Fruit fly (Drosophila melanogaster) whole organism, embryonic: Measurements from ENCODE around the gene polo.

Source experiments
- Atf-2 ChIP-seq: fragments of 200-800 bp; sonication (Bioruptor generic); optimal IDR thresholded peaks from 2 replicates; lab custom pipeline; 2016; ENCODE audit warnings: missing biosample characterization, missing genetic modification characterization
- Bgb ChIP-seq: fragments of 200-800 bp; sonication (Bioruptor generic); IDR thresholded peaks from 2 replicates; pipeline ENCODE4 v1.3.6; 2022; ENCODE audit warnings: missing biosample characterization, missing genetic modification characterization; ENCODE audit not compliant: partially characterized antibody
- CG13424 ChIP-seq: fragments of 200-800 bp; sonication (Bioruptor generic); optimal IDR thresholded peaks from 2 replicates; lab custom pipeline; 2019; ENCODE audit warnings: missing biosample characterization, mild to moderate bottlenecking, missing genetic modification characterization, moderate library complexity
- CG13894 ChIP-seq: fragments of 200-800 bp; sonication (Bioruptor generic); optimal IDR thresholded peaks from 3 replicates; lab custom pipeline; 2018; ENCODE audit warnings: missing biosample characterization, mild to moderate bottlenecking, missing genetic modification characterization, moderate library complexity
- CG15514 ChIP-seq: fragments of 200-800 bp; sonication (Bioruptor generic); optimal IDR thresholded peaks from 3 replicates; lab custom pipeline; 2017; ENCODE audit warnings: missing biosample characterization, missing genetic modification characterization, mild to moderate bottlenecking, moderate library complexity, missing genetic modification reagents
- CG2712 ChIP-seq: fragments of 200-800 bp; optimal IDR thresholded peaks from 3 replicates; lab custom pipeline; 2019; ENCODE audit warnings: missing biosample characterization, mild to moderate bottlenecking, missing genetic modification characterization, moderate library complexity
- CG2889 ChIP-seq: fragments of 200-800 bp; sonication (Bioruptor generic); IDR thresholded peaks from 3 replicates; pipeline ENCODE4 v1.3.6; 2022; ENCODE audit warnings: missing biosample characterization, missing genetic modification characterization
- CG3163 ChIP-seq: fragments of 200-800 bp; sonication (Bioruptor generic); optimal IDR thresholded peaks from 3 replicates; lab custom pipeline; 2016; ENCODE audit warnings: missing biosample characterization, missing genetic modification characterization
- CG34422 ChIP-seq: fragments of 200-800 bp; sonication (Bioruptor generic); IDR thresholded peaks from 3 replicates; pipeline ENCODE4 v1.3.6; 2022; ENCODE audit warnings: missing biosample characterization, missing genetic modification characterization
- CG6683 ChIP-seq: fragments of 200-800 bp; sonication (Bioruptor generic); optimal IDR thresholded peaks from 2 replicates; lab custom pipeline; 2017; ENCODE audit warnings: missing biosample characterization, mild to moderate bottlenecking, missing genetic modification characterization, missing genetic modification reagents
- CG7928 ChIP-seq: fragments of 200-800 bp; sonication (Bioruptor generic); optimal IDR thresholded peaks from 2 replicates; lab custom pipeline; 2017; ENCODE audit warnings: missing biosample characterization, mild to moderate bottlenecking, missing genetic modification characterization
- CG7963 ChIP-seq: fragments of 200-800 bp; sonication (Bioruptor generic); IDR thresholded peaks from 3 replicates; pipeline ENCODE4 v1.3.6; 2022; ENCODE audit warnings: missing biosample characterization, missing genetic modification characterization; ENCODE audit not compliant: partially characterized antibody
- Deaf1 ChIP-seq: fragments of 200-800 bp; optimal IDR thresholded peaks from 3 replicates; lab custom pipeline; 2019; ENCODE audit warnings: missing biosample characterization, mild to moderate bottlenecking, missing genetic modification characterization, moderate library complexity
- Doc3 ChIP-seq: fragments of 200-800 bp; sonication (Bioruptor generic); IDR thresholded peaks from 3 replicates; pipeline ENCODE4 v1.3.6; 2022; ENCODE audit warnings: missing biosample characterization, missing genetic modification characterization; ENCODE audit not compliant: partially characterized antibody
- Ets65A ChIP-seq: fragments of 200-800 bp; sonication (Bioruptor generic); peaks from one replicate; lab custom pipeline; 2016; ENCODE audit warnings: missing biosample characterization, missing genetic modification characterization
- Hey ChIP-seq: fragments of 200-800 bp; sonication (Bioruptor generic); optimal IDR thresholded peaks from 3 replicates; lab custom pipeline; 2018; ENCODE audit warnings: missing biosample characterization, mild to moderate bottlenecking, missing genetic modification characterization
- HmgD ChIP-seq: fragments of 200-800 bp; sonication (Bioruptor generic); optimal IDR thresholded peaks from 3 replicates; lab custom pipeline; 2016; ENCODE audit warnings: missing biosample characterization, missing genetic modification characterization
- Jarid2 ChIP-seq: fragments of 200-800 bp; sonication (Bioruptor generic); optimal IDR thresholded peaks from 3 replicates; lab custom pipeline; 2017; ENCODE audit warnings: mild to moderate bottlenecking, missing biosample characterization, missing genetic modification reagents, missing genetic modification characterization
- Nf-YB ChIP-seq: fragments of 200-800 bp; sonication (Bioruptor generic); optimal IDR thresholded peaks from 3 replicates; lab custom pipeline; 2019; ENCODE audit warnings: missing biosample characterization, mild to moderate bottlenecking, missing genetic modification characterization, moderate library complexity
- Nf-YC ChIP-seq: fragments of 200-800 bp; optimal IDR thresholded peaks from 3 replicates; lab custom pipeline; 2019; ENCODE audit warnings: missing biosample characterization, mild to moderate bottlenecking, missing genetic modification characterization, moderate library complexity
- Six4 ChIP-seq: fragments of 200-800 bp; sonication (Bioruptor generic); optimal IDR thresholded peaks from 2 replicates; lab custom pipeline; 2016; ENCODE audit warnings: missing biosample characterization, missing genetic modification characterization
- Trl ChIP-seq, 3 experiments: fragments of >200 bp in 2 of 3; fragments of 200-800 bp in 1 of 3; sonication (Bioruptor generic) in 1 of 3; optimal IDR thresholded peaks; 2 replicates in 1 of 3; 3 replicates in 2 of 3; lab custom pipeline; 2016 to 2017; ENCODE audit warnings: missing biosample characterization in 1 of 3, missing genetic modification characterization in 1 of 3
- Usf ChIP-seq: fragments of 200-800 bp; sonication (Bioruptor generic); optimal IDR thresholded peaks from 2 replicates; lab custom pipeline; 2017; ENCODE audit warnings: missing genotype, missing biosample characterization, missing genetic modification characterization
- abd-A ChIP-seq: fragments of 200-800 bp; sonication (Bioruptor generic); optimal IDR thresholded peaks from 3 replicates; lab custom pipeline; 2019; ENCODE audit warnings: missing biosample characterization, mild to moderate bottlenecking, missing genetic modification characterization, moderate library complexity
- br ChIP-seq: fragments of >200 bp; optimal IDR thresholded peaks from 2 replicates; lab custom pipeline; 2017
- cg ChIP-seq: fragments of 200-800 bp; sonication (Bioruptor generic); optimal IDR thresholded peaks from 3 replicates; lab custom pipeline; 2019; ENCODE audit warnings: missing biosample characterization, mild to moderate bottlenecking, missing genetic modification characterization, moderate library complexity
- chinmo ChIP-seq: fragments of 200-800 bp; sonication (Bioruptor generic); IDR thresholded peaks from 4 replicates; pipeline ENCODE4 v1.3.6; 2022; ENCODE audit warnings: missing biosample characterization, missing genetic modification characterization; ENCODE audit not compliant: partially characterized antibody
- chm ChIP-seq: fragments of 200-800 bp; sonication (Bioruptor generic); IDR thresholded peaks from 2 replicates; pipeline ENCODE4 v1.3.6; 2022; ENCODE audit warnings: missing biosample characterization, missing genetic modification characterization
- chn ChIP-seq: fragments of 200-800 bp; sonication (Bioruptor generic); optimal IDR thresholded peaks from 2 replicates; lab custom pipeline; 2016; ENCODE audit warnings: missing biosample characterization, missing genetic modification characterization
- ci ChIP-seq: fragments of 200-800 bp; sonication (Bioruptor generic); IDR thresholded peaks from 3 replicates; pipeline ENCODE4 v1.3.6; 2022; ENCODE audit warnings: missing biosample characterization, missing genetic modification characterization
- crol ChIP-seq: fragments of 200-800 bp; sonication (Bioruptor generic); IDR thresholded peaks from 2 replicates; pipeline ENCODE4 v1.3.6; 2022; ENCODE audit warnings: missing biosample characterization, missing genetic modification characterization
- dan ChIP-seq: fragments of 200-800 bp; sonication (Bioruptor generic); IDR thresholded peaks from 2 replicates; pipeline ENCODE4 v1.3.6; 2022; ENCODE audit warnings: missing biosample characterization, missing genetic modification characterization
- ewg ChIP-seq: fragments of 200-800 bp; sonication (Bioruptor generic); optimal IDR thresholded peaks from 3 replicates; lab custom pipeline; 2017; ENCODE audit warnings: mild to moderate bottlenecking, missing biosample characterization, missing genetic modification reagents, missing genetic modification characterization
- ftz-f1 ChIP-seq: fragments of 200-800 bp; sonication (Bioruptor generic); optimal IDR thresholded peaks from 2 replicates; lab custom pipeline; 2016; ENCODE audit warnings: missing biosample characterization, missing genetic modification characterization
- gce ChIP-seq: fragments of 200-800 bp; sonication (Bioruptor generic); IDR thresholded peaks from 3 replicates; pipeline ENCODE4 v1.3.6; 2022; ENCODE audit warnings: missing biosample characterization, missing genetic modification characterization
- her ChIP-seq: fragments of 200-800 bp; sonication (Bioruptor generic); optimal IDR thresholded peaks from 2 replicates; lab custom pipeline; 2016; ENCODE audit warnings: missing biosample characterization, missing genetic modification characterization
- nerfin-1 ChIP-seq: fragments of 200-800 bp; sonication (Bioruptor generic); optimal IDR thresholded peaks from 3 replicates; lab custom pipeline; 2019; ENCODE audit warnings: missing biosample characterization, mild to moderate bottlenecking, missing genetic modification characterization, moderate library complexity
- org-1 ChIP-seq: fragments of 200-800 bp; sonication (Bioruptor generic); optimal IDR thresholded peaks from 2 replicates; lab custom pipeline; 2017; ENCODE audit warnings: missing biosample characterization, missing genetic modification characterization
- prd ChIP-seq, 3 experiments: fragments of >200 bp in 2 of 3; fragments of 200-800 bp in 1 of 3; sonication (Bioruptor generic) in 1 of 3; optimal IDR thresholded peaks in 2 of 3; IDR thresholded peaks in 1 of 3; 2 replicates in 2 of 3; 3 replicates in 1 of 3; pipeline versions ENCODE4 v1.3.6 to Lab custom; 2017 to 2022; ENCODE audit warnings: missing biosample characterization in 1 of 3, missing genetic modification characterization in 1 of 3
- pros ChIP-seq: fragments of 200-800 bp; sonication (Bioruptor generic); optimal IDR thresholded peaks from 3 replicates; lab custom pipeline; 2019; ENCODE audit warnings: missing biosample characterization, mild to moderate bottlenecking, missing genetic modification characterization, moderate library complexity
- pzg ChIP-seq: fragments of 200-800 bp; sonication (Bioruptor generic); optimal IDR thresholded peaks from 3 replicates; lab custom pipeline; 2018; ENCODE audit warnings: missing biosample characterization, mild to moderate bottlenecking, missing genetic modification characterization, moderate library complexity
- sens ChIP-seq: fragments of 200-800 bp; sonication (Bioruptor generic); peaks from one replicate; lab custom pipeline; 2016; ENCODE audit warnings: missing biosample characterization, missing genetic modification characterization
- seq ChIP-seq: fragments of 200-800 bp; sonication (Bioruptor generic); IDR thresholded peaks from 2 replicates; pipeline ENCODE4 v1.3.6; 2022; ENCODE audit warnings: missing biosample characterization, missing genetic modification characterization
- sqz ChIP-seq: fragments of 200-800 bp; sonication (Bioruptor generic); optimal IDR thresholded peaks from 3 replicates; lab custom pipeline; 2018; ENCODE audit warnings: missing biosample characterization, mild to moderate bottlenecking, missing genetic modification characterization
- vvl ChIP-seq: fragments of 200-800 bp; sonication (Bioruptor generic); IDR thresholded peaks from 2 replicates; pipeline ENCODE4 v1.3.6; 2022; ENCODE audit warnings: missing biosample characterization, missing genetic modification characterization
- yki ChIP-seq: fragments of >200 bp; optimal IDR thresholded peaks from 3 replicates; lab custom pipeline; 2018
- zen ChIP-seq: fragments of 200-800 bp; sonication (Bioruptor generic); optimal IDR thresholded peaks from 3 replicates; lab custom pipeline; 2018; ENCODE audit warnings: missing biosample characterization, mild to moderate bottlenecking, missing genetic modification characterization, moderate library complexity

Gene polo

dm6 chr3L:20287046-20287445 is 22.4 kb upstream of the polo start:
- peak; percentile 93 for TF ChIP-seq CG13894
- TF ChIP-seq Six4: no peak
- TF ChIP-seq cg (GFP tag; lab: Kevin White, UChicago): peak; percentile 28
- no peak for TF ChIP-seq Usf (GFP tag; lab: Kevin White, UChicago)
- peak; percentile 16 for TF ChIP-seq abd-A (tag; lab: Kevin White, UChicago)
- TF ChIP-seq, all 482 proteins: peak for 3

dm6 chr3L:20295095-20295494 is 14.4 kb upstream of the polo start, which contains the start of gene gogo:
Gene gogo, minus strand, starts transcription at chr3L:20295133.
- TF ChIP-seq her (GFP tag; lab: Kevin White, UChicago): peak; percentile 24
- TF ChIP-seq Nf-YC (tag; lab: Kevin White, UChicago): peak; percentile 8
- TF ChIP-seq org-1 (GFP tag; lab: Kevin White, UChicago): no peak
- peak; percentile 87 for TF ChIP-seq ewg (GFP tag; lab: Kevin White, UChicago)
- no peak for TF ChIP-seq prd (optimal IDR thresholded peaks at IDR 0.05; lab: Kevin White, UChicago)
- TF ChIP-seq prd (GFP tag; IDR thresholded peaks at IDR 0.05; lab: Robert Waterston, UW): 0 out of 3 replicates have a peak, but pooled peaks have one; percentile 11
- TF ChIP-seq Trl (optimal IDR thresholded peaks at IDR 0.05; lab: Kevin White, UChicago): peak; percentile 46 to 65
- no peak for TF ChIP-seq Trl (GFP tag; optimal IDR thresholded peaks at IDR 0.05; lab: Kevin White, UChicago)
- TF ChIP-seq CG7928 (GFP tag; lab: Kevin White, UChicago): no peak
- TF ChIP-seq CG2712 (tag; lab: Kevin White, UChicago): no peak
- 0 out of 3 replicates have a peak, but pooled peaks have one; percentile 28 for TF ChIP-seq Doc3 (GFP tag; lab: Robert Waterston, UW)
- TF ChIP-seq CG7963 (GFP tag; lab: Robert Waterston, UW): 0 out of 3 replicates have a peak, but pooled peaks have one; percentile 27
- TF ChIP-seq HmgD: peak; percentile 24
- TF ChIP-seq sens: peak; percentile 86
- TF ChIP-seq CG3163: peak; percentile 7
- 0 out of 2 replicates have a peak, but pooled peaks have one; percentile 22 for TF ChIP-seq chm (GFP tag; lab: Robert Waterston, UW)
- peak; percentile 70; the same call in 1 of the 2 replicates for TF ChIP-seq seq (GFP tag; lab: Robert Waterston, UW)
- TF ChIP-seq CG34422 (GFP tag; lab: Robert Waterston, UW): 0 out of 3 replicates have a peak, but pooled peaks have one; percentile 34
- peak; percentile 34 for TF ChIP-seq CG13894
- TF ChIP-seq pzg (GFP tag; lab: Kevin White, UChicago): peak; percentile 2
- peak; percentile 53 for TF ChIP-seq Ets65A (GFP tag; lab: Kevin White, UChicago)
- no peak for TF ChIP-seq CG13424 (tag; lab: Kevin White, UChicago)
- TF ChIP-seq ci (GFP tag; lab: Robert Waterston, UW): peak; percentile 57; the same call in 1 of the 3 replicates
- no peak for TF ChIP-seq gce (GFP tag; lab: Robert Waterston, UW)
- TF ChIP-seq Jarid2 (GFP tag; lab: Kevin White, UChicago): peak; percentile 60
- peak; percentile 7 for TF ChIP-seq zen (tag; lab: Kevin White, UChicago)
- TF ChIP-seq CG6683 (GFP tag; lab: Kevin White, UChicago): no peak
- TF ChIP-seq pros (GFP tag; lab: Kevin White, UChicago): peak; percentile 57
- TF ChIP-seq CG2889 (GFP tag; lab: Robert Waterston, UW): no peak
- TF ChIP-seq Hey (tag; lab: Kevin White, UChicago): no peak
- peak; percentile 35 for TF ChIP-seq yki (lab: Kevin White, UChicago)
- TF ChIP-seq CG15514 (GFP tag; lab: Kevin White, UChicago): peak; percentile 34
- no peak for TF ChIP-seq Atf-2 (GFP tag; lab: Kevin White, UChicago)
- no peak for TF ChIP-seq dan (GFP tag; lab: Robert Waterston, UW)
- TF ChIP-seq Bgb: peak; percentile 38; the same call in 1 of the 2 replicates
- TF ChIP-seq vvl (GFP tag; lab: Robert Waterston, UW): 0 out of 2 replicates have a peak, but pooled peaks have one; percentile 21
- TF ChIP-seq chinmo (GFP tag; lab: Robert Waterston, UW): 0 out of 4 replicates have a peak, but pooled peaks have one; percentile 74
- TF ChIP-seq chn (GFP tag; lab: Kevin White, UChicago): peak; percentile 6
- no peak for TF ChIP-seq ftz-f1 (GFP tag; lab: Kevin White, UChicago)
- TF ChIP-seq Deaf1 (tag; lab: Kevin White, UChicago): peak; percentile 98
- TF ChIP-seq br: no peak
- no peak for TF ChIP-seq sqz (GFP tag; lab: Kevin White, UChicago)
- peak; percentile 57; the same call in 1 of the 2 replicates for TF ChIP-seq crol (GFP tag; lab: Robert Waterston, UW)
- TF ChIP-seq nerfin-1 (tag; lab: Kevin White, UChicago): peak; percentile 10
- TF ChIP-seq Nf-YB (GFP tag; lab: Kevin White, UChicago): no peak
